Fruit fly (Drosophila melanogaster) whole organism, embryonic: ENCODE data around the gene Zn72D.

Source experiments
- Adf1 ChIP-seq: fragments of 200-800 bp; sonication (Bioruptor generic); IDR thresholded peaks from 2 replicates; pipeline ENCODE4 v1.3.6; 2022; ENCODE audit warnings: missing biosample characterization, missing genetic modification characterization
- Antp ChIP-seq: fragments of 200-800 bp; sonication (Bioruptor generic); optimal IDR thresholded peaks from 3 replicates; lab custom pipeline; 2016; ENCODE audit warnings: missing biosample characterization, missing genetic modification characterization
- Atf-2 ChIP-seq: fragments of 200-800 bp; sonication (Bioruptor generic); optimal IDR thresholded peaks from 2 replicates; lab custom pipeline; 2016; ENCODE audit warnings: missing biosample characterization, missing genetic modification characterization
- Bteb2 ChIP-seq: fragments of 200-800 bp; sonication (Bioruptor generic); optimal IDR thresholded peaks from 2 replicates; lab custom pipeline; 2016; ENCODE audit warnings: missing biosample characterization, missing genetic modification characterization
- CG11247 ChIP-seq: fragments of 200-800 bp; sonication (Bioruptor generic); IDR thresholded peaks from 2 replicates; pipeline ENCODE4 v1.3.6; 2022; ENCODE audit warnings: missing biosample characterization, missing genetic modification characterization
- CG12391 ChIP-seq: fragments of 200-800 bp; sonication (Bioruptor generic); optimal IDR thresholded peaks from 3 replicates; lab custom pipeline; 2018; ENCODE audit warnings: missing biosample characterization, mild to moderate bottlenecking, missing genetic modification characterization, moderate library complexity
- CG13424 ChIP-seq: fragments of 200-800 bp; sonication (Bioruptor generic); optimal IDR thresholded peaks from 2 replicates; lab custom pipeline; 2019; ENCODE audit warnings: missing biosample characterization, mild to moderate bottlenecking, missing genetic modification characterization, moderate library complexity
- CG14014 ChIP-seq: fragments of 200-800 bp; sonication (Bioruptor generic); IDR thresholded peaks from 2 replicates; pipeline ENCODE4 v1.3.6; 2022; ENCODE audit warnings: missing biosample characterization, missing genetic modification characterization
- CG15011 ChIP-seq: fragments of 200-800 bp; sonication (Bioruptor generic); optimal IDR thresholded peaks from 3 replicates; lab custom pipeline; 2018; ENCODE audit warnings: missing biosample characterization, mild to moderate bottlenecking, missing genetic modification characterization
- CG15269 ChIP-seq: fragments of 200-800 bp; sonication (Bioruptor generic); optimal IDR thresholded peaks from 2 replicates; lab custom pipeline; 2018; ENCODE audit warnings: missing biosample characterization, mild to moderate bottlenecking, missing genetic modification characterization, moderate library complexity
- CG15479 ChIP-seq: fragments of 200-800 bp; sonication (Bioruptor generic); optimal IDR thresholded peaks from 3 replicates; lab custom pipeline; 2019; ENCODE audit warnings: missing biosample characterization, mild to moderate bottlenecking, missing genetic modification characterization, moderate library complexity
- CG1647 ChIP-seq: fragments of 200-800 bp; sonication (Bioruptor generic); optimal IDR thresholded peaks from 3 replicates; lab custom pipeline; 2016; ENCODE audit warnings: missing biosample characterization, missing genetic modification characterization
- CG1832 ChIP-seq: fragments of 200-800 bp; sonication (Bioruptor generic); optimal IDR thresholded peaks from 2 replicates; lab custom pipeline; 2017; ENCODE audit warnings: missing biosample characterization, mild to moderate bottlenecking, missing genetic modification characterization, inconsistent platforms
- CG18619 ChIP-seq: fragments of 200-800 bp; sonication (Bioruptor generic); optimal IDR thresholded peaks from 3 replicates; lab custom pipeline; 2017; ENCODE audit warnings: missing biosample characterization, mild to moderate bottlenecking, missing genetic modification characterization
- CG2678 ChIP-seq: fragments of 200-800 bp; sonication (Bioruptor generic); optimal IDR thresholded peaks from 3 replicates; lab custom pipeline; 2019; ENCODE audit warnings: missing biosample characterization, mild to moderate bottlenecking, missing genetic modification characterization, moderate library complexity
- CG34376 ChIP-seq: fragments of 200-800 bp; sonication (Bioruptor generic); optimal IDR thresholded peaks from 2 replicates; lab custom pipeline; 2018; ENCODE audit warnings: missing biosample characterization, mild to moderate bottlenecking, missing genetic modification characterization
- CG3847 ChIP-seq: fragments of 200-800 bp; sonication (Bioruptor generic); IDR thresholded peaks from 2 replicates; pipeline ENCODE4 v1.3.6; 2022; ENCODE audit warnings: missing biosample characterization, missing genetic modification characterization
- CG4707 ChIP-seq: fragments of 200-800 bp; sonication (Bioruptor generic); optimal IDR thresholded peaks from 2 replicates; lab custom pipeline; 2018; ENCODE audit warnings: missing biosample characterization, mild to moderate bottlenecking, missing genetic modification characterization, moderate library complexity
- CG4820 ChIP-seq: fragments of 200-800 bp; sonication (Bioruptor generic); optimal IDR thresholded peaks from 3 replicates; lab custom pipeline; 2016; ENCODE audit warnings: missing biosample characterization, missing genetic modification characterization
- CG6254 ChIP-seq: fragments of 200-800 bp; sonication (Bioruptor generic); optimal IDR thresholded peaks from 3 replicates; lab custom pipeline; 2017; ENCODE audit warnings: mild to moderate bottlenecking, missing biosample characterization, missing genetic modification reagents, missing genetic modification characterization
- CG6272 ChIP-seq: fragments of 200-800 bp; sonication (Bioruptor generic); IDR thresholded peaks from 2 replicates; pipeline ENCODE4 v1.3.6; 2022; ENCODE audit warnings: missing biosample characterization, missing genetic modification characterization
- CG7357 ChIP-seq: fragments of 200-800 bp; sonication (Bioruptor generic); IDR thresholded peaks from 3 replicates; pipeline ENCODE4 v1.3.6; 2022; ENCODE audit warnings: missing biosample characterization, missing genetic modification characterization
- CG7556 ChIP-seq: fragments of 200-800 bp; sonication (Bioruptor generic); optimal IDR thresholded peaks from 2 replicates; lab custom pipeline; 2017; ENCODE audit warnings: missing biosample characterization, mild to moderate bottlenecking, missing genetic modification characterization
- CG7745 ChIP-seq: fragments of 200-800 bp; sonication (Bioruptor generic); optimal IDR thresholded peaks from 2 replicates; lab custom pipeline; 2018; ENCODE audit warnings: missing biosample characterization, mild to moderate bottlenecking, missing genetic modification characterization, moderate library complexity
- CG7987 ChIP-seq: fragments of 200-800 bp; sonication (Bioruptor generic); optimal IDR thresholded peaks from 2 replicates; lab custom pipeline; 2018; ENCODE audit warnings: missing biosample characterization, mild to moderate bottlenecking, missing genetic modification characterization, moderate library complexity
- D19A ChIP-seq: fragments of 200-800 bp; optimal IDR thresholded peaks from 3 replicates; lab custom pipeline; 2019; ENCODE audit warnings: missing biosample characterization, mild to moderate bottlenecking, missing genetic modification characterization, moderate library complexity
- Dek ChIP-seq: fragments of 200-800 bp; sonication (Bioruptor generic); optimal IDR thresholded peaks from 3 replicates; lab custom pipeline; 2019; ENCODE audit warnings: missing biosample characterization, mild to moderate bottlenecking, missing genetic modification characterization, moderate library complexity
- Dip2 ChIP-seq: fragments of 200-800 bp; sonication (Bioruptor generic); IDR thresholded peaks from 2 replicates; pipeline ENCODE4 v1.3.6; 2022; ENCODE audit warnings: missing biosample characterization, missing genetic modification characterization
- E2f2 ChIP-seq: fragments of 200-800 bp; sonication (Bioruptor generic); IDR thresholded peaks from 2 replicates; pipeline ENCODE4 v1.3.6; 2022; ENCODE audit warnings: missing biosample characterization, missing genetic modification characterization
- Fer3 ChIP-seq: fragments of 200-800 bp; sonication (Bioruptor generic); optimal IDR thresholded peaks from 2 replicates; lab custom pipeline; 2018; ENCODE audit warnings: missing biosample characterization, mild to moderate bottlenecking, missing genetic modification characterization, moderate library complexity
- HLH4C ChIP-seq: fragments of 200-800 bp; sonication (Bioruptor generic); IDR thresholded peaks from 3 replicates; pipeline ENCODE4 v1.3.6; 2022; ENCODE audit warnings: missing biosample characterization, missing genetic modification characterization; ENCODE audit not compliant: partially characterized antibody
- HmgD ChIP-seq: fragments of 200-800 bp; sonication (Bioruptor generic); optimal IDR thresholded peaks from 3 replicates; lab custom pipeline; 2016; ENCODE audit warnings: missing biosample characterization, missing genetic modification characterization
- Hmr ChIP-seq: fragments of 200-800 bp; sonication (Bioruptor generic); optimal IDR thresholded peaks from 3 replicates; lab custom pipeline; 2017; ENCODE audit warnings: mild to moderate bottlenecking, missing biosample characterization, missing genetic modification reagents, missing genetic modification characterization
- MBD-R2 ChIP-seq: fragments of 200-800 bp; sonication (Bioruptor generic); IDR thresholded peaks from 2 replicates; pipeline ENCODE4 v1.3.6; 2022; ENCODE audit warnings: missing biosample characterization, missing genetic modification characterization
- crol ChIP-seq: fragments of 200-800 bp; sonication (Bioruptor generic); IDR thresholded peaks from 2 replicates; pipeline ENCODE4 v1.3.6; 2022; ENCODE audit warnings: missing biosample characterization, missing genetic modification characterization
- cwo ChIP-seq: fragments of 200-800 bp; sonication (Bioruptor generic); optimal IDR thresholded peaks from 3 replicates; lab custom pipeline; 2017; ENCODE audit warnings: missing biosample characterization, missing genetic modification characterization, mild to moderate bottlenecking, moderate library complexity, missing genetic modification reagents
- dan ChIP-seq: fragments of 200-800 bp; sonication (Bioruptor generic); IDR thresholded peaks from 2 replicates; pipeline ENCODE4 v1.3.6; 2022; ENCODE audit warnings: missing biosample characterization, missing genetic modification characterization
- danr ChIP-seq: fragments of 200-800 bp; sonication (Bioruptor generic); IDR thresholded peaks from 2 replicates; pipeline ENCODE4 v1.3.6; 2022; ENCODE audit warnings: missing biosample characterization, missing genetic modification characterization
- exex ChIP-seq: fragments of 200-800 bp; sonication (Bioruptor generic); optimal IDR thresholded peaks from 4 replicates; lab custom pipeline; 2018; ENCODE audit warnings: missing biosample characterization, mild to moderate bottlenecking, missing genetic modification characterization, moderate library complexity
- gt ChIP-seq: fragments of 200-800 bp; sonication (Bioruptor generic); IDR thresholded peaks from 2 replicates; pipeline ENCODE4 v1.3.6; 2022; ENCODE audit warnings: missing biosample characterization, missing genetic modification characterization
- lbe ChIP-seq: fragments of 200-800 bp; sonication (Bioruptor generic); optimal IDR thresholded peaks from 2 replicates; lab custom pipeline; 2016; ENCODE audit warnings: missing biosample characterization, mild to moderate bottlenecking, missing genetic modification characterization
- phol ChIP-seq: fragments of 200-800 bp; sonication (Bioruptor generic); optimal IDR thresholded peaks from 3 replicates; lab custom pipeline; 2018; ENCODE audit warnings: missing biosample characterization, mild to moderate bottlenecking, missing genetic modification characterization, moderate library complexity
- prd ChIP-seq, 3 experiments: fragments of >200 bp in 2 of 3; fragments of 200-800 bp in 1 of 3; sonication (Bioruptor generic) in 1 of 3; optimal IDR thresholded peaks in 2 of 3; IDR thresholded peaks in 1 of 3; 2 replicates in 2 of 3; 3 replicates in 1 of 3; pipeline versions ENCODE4 v1.3.6 to Lab custom; 2017 to 2022; ENCODE audit warnings: missing biosample characterization in 1 of 3, missing genetic modification characterization in 1 of 3
- repo ChIP-seq: fragments of 200-800 bp; sonication (Bioruptor generic); optimal IDR thresholded peaks from 2 replicates; lab custom pipeline; 2016; ENCODE audit warnings: missing biosample characterization, missing genetic modification characterization
- run ChIP-seq: fragments of 200-800 bp; sonication (Bioruptor generic); optimal IDR thresholded peaks from 3 replicates; lab custom pipeline; 2018; ENCODE audit warnings: missing biosample characterization, mild to moderate bottlenecking, missing genetic modification characterization
- sens ChIP-seq: fragments of 200-800 bp; sonication (Bioruptor generic); peaks from one replicate; lab custom pipeline; 2016; ENCODE audit warnings: missing biosample characterization, missing genetic modification characterization
- stwl ChIP-seq: fragments of 200-800 bp; sonication (Bioruptor generic); optimal IDR thresholded peaks from 3 replicates; lab custom pipeline; 2018; ENCODE audit warnings: missing biosample characterization, mild to moderate bottlenecking, missing genetic modification characterization, moderate library complexity
- usp ChIP-seq: fragments of >200 bp; optimal IDR thresholded peaks from 2 replicates; lab custom pipeline; 2017; ENCODE audit warnings: missing biosample characterization, missing genetic modification characterization

The Zn72D gene

DNA sequence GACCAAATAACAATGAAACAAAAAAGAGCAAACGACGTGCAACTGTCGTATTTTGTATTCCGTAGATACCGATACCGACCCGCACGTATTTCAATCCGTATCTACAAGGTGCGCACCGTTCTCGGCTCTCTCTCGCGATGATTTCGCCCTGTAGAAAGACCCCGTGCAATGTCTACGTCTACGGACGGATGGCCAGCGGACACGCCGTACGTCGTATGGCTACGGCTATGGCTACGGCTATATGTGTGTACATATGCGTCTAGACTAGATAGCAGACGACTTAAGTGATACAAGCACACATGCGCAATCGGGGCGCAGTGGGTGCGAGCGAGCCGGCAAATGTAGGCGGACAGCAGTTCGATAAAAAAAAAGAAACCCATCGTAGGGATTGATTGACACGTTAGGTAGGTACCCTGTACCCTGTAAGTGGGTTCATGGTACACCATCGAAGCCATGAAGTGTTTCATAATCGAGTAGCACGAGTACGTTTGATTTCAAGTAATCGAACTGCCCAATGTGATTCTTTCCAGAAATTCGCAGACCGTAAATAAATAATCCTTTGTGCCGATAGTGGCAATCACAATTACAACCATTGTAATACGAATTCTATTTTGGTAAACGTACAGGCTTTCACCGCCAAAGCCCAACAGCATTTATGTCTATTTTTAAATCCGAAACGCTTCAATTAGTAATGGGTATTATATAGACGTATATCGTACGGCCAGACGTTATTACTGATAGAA, 37.2 kb upstream of the Zn72D start (continued):
- no peak for TF ChIP-seq CG3847 (GFP tag; lab: Robert Waterston, UW)
- TF ChIP-seq exex (tag; lab: Kevin White, UChicago) = peak; percentile 54
- no peak for TF ChIP-seq repo (GFP tag; lab: Kevin White, UChicago)
- TF ChIP-seq CG6272 = no peak
- no peak for TF ChIP-seq run (tag; lab: Kevin White, UChicago)
- TF ChIP-seq MBD-R2 (GFP tag; lab: Robert Waterston, UW) = 0 out of 2 replicates have a peak, but pooled peaks have one; percentile 8
- no peak for TF ChIP-seq danr (GFP tag; lab: Robert Waterston, UW)
- peak; percentile 36 for TF ChIP-seq CG1832 (GFP tag; lab: Kevin White, UChicago)
- TF ChIP-seq dan = no peak
- TF ChIP-seq Atf-2 (GFP tag; lab: Kevin White, UChicago) = peak; percentile 22
- no peak for TF ChIP-seq crol (GFP tag; lab: Robert Waterston, UW)
- peak; percentile 63 for TF ChIP-seq CG15269 (tag; lab: Kevin White, UChicago)
- TF ChIP-seq CG12391 = peak; percentile 38
- peak; percentile 31 for TF ChIP-seq CG34376 (GFP tag; lab: Kevin White, UChicago)
- TF ChIP-seq CG14014 (GFP tag; lab: Robert Waterston, UW) = 0 out of 2 replicates have a peak, but pooled peaks have one; percentile 11
- TF ChIP-seq CG15479 = peak; percentile 23
- TF ChIP-seq CG7987 = peak; percentile 11
- TF ChIP-seq CG18619 (GFP tag; lab: Kevin White, UChicago) = peak; percentile 41
- 0 out of 2 replicates have a peak, but pooled peaks have one; percentile 21 for TF ChIP-seq E2f2 (GFP tag; lab: Robert Waterston, UW)
- no peak for TF ChIP-seq HLH4C (GFP tag; lab: Robert Waterston, UW)
- TF ChIP-seq lbe (GFP tag; lab: Kevin White, UChicago) = no peak
- no peak for TF ChIP-seq CG1647 (GFP tag; lab: Kevin White, UChicago)
- TF ChIP-seq cwo = peak; percentile 74
- TF ChIP-seq Adf1 (GFP tag; lab: Robert Waterston, UW) = peak; percentile 5; the same call in 1 of the 2 replicates
- TF ChIP-seq CG7556 (GFP tag; lab: Kevin White, UChicago) = peak; percentile 52
- peak; percentile 17 for TF ChIP-seq Antp (GFP tag; lab: Kevin White, UChicago)
- TF ChIP-seq prd (optimal IDR thresholded peaks at IDR 0.05; lab: Kevin White, UChicago) = no peak
- peak; percentile 24; the same call in 1 of the 3 replicates for TF ChIP-seq prd (GFP tag; IDR thresholded peaks at IDR 0.05; lab: Robert Waterston, UW)
- TF ChIP-seq CG4820 = no peak
- TF ChIP-seq sens (GFP tag; lab: Kevin White, UChicago) = peak; percentile 31
- peak; percentile 33 for TF ChIP-seq Hmr
- 0 out of 3 replicates have a peak, but pooled peaks have one; percentile 49 for TF ChIP-seq CG7357 (GFP tag; lab: Robert Waterston, UW)
- TF ChIP-seq CG4707 (GFP tag; lab: Kevin White, UChicago) = no peak
- TF ChIP-seq phol (tag; lab: Kevin White, UChicago) = peak; percentile 29
- TF ChIP-seq CG15011 (GFP tag; lab: Kevin White, UChicago) = peak; percentile 22
- no peak for TF ChIP-seq CG6254 (GFP tag; lab: Kevin White, UChicago)
- TF ChIP-seq Dip2 (GFP tag; lab: Robert Waterston, UW) = no peak
- no peak for TF ChIP-seq usp
- TF ChIP-seq CG13424 = peak; percentile 24
- no peak for TF ChIP-seq CG7745 (tag; lab: Kevin White, UChicago)
- peak; percentile 16 for TF ChIP-seq Bteb2 (GFP tag; lab: Kevin White, UChicago)
- peak; percentile 47 for TF ChIP-seq CG2678 (tag; lab: Kevin White, UChicago)
- TF ChIP-seq HmgD (GFP tag; lab: Kevin White, UChicago) = no peak
- TF ChIP-seq gt (GFP tag; lab: Robert Waterston, UW) = no peak
- no peak for TF ChIP-seq CG11247 (GFP tag; lab: Robert Waterston, UW)
- peak; percentile 17 for TF ChIP-seq Fer3 (tag; lab: Kevin White, UChicago)
- no peak for TF ChIP-seq stwl (tag; lab: Kevin White, UChicago)
- no peak for TF ChIP-seq Dek (tag; lab: Kevin White, UChicago)
- TF ChIP-seq D19A (tag; lab: Kevin White, UChicago) = no peak
